Worm (Caenorhabditis elegans): ENCODE results near the gene str-5.
"Not testable (repeated sequence)": the region's sequence is repeated elsewhere in the genome, so short reads cannot be mapped to it uniquely, and the experiment has no call there.

str-5 gene

DNA sequence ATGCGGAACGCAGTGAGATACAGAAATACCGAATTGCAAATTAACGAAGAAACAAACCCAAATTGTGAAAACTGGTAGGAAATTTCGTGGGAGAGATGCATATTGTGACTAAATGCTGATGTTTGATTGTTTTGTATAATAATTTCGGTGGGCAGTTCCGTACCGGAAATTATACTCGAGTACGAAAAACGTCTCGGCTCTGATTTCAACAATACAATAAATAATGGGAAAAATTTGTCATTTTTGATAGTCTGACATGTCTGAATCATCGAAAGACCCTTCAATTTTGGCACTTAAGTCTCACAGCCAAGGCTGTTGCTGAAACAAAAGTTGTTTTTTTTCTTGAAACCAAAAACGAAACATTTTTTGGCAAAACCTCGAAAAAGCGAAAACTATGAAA, 992 bp upstream of the str-5 start, which contains the start of gene str-43:
Gene str-43 (minus strand): TSS at position 101 of the 400 bp plus-strand sequence.
- no peak for TF ChIP-seq hlh-15 (tag; optimal IDR thresholded peaks at IDR 0.05)
- TF ChIP-seq C08G9.2 (tag; optimal IDR thresholded peaks at IDR 0.05): no peak
- TF ChIP-seq nfya-1 (tag; optimal IDR thresholded peaks at IDR 0.05): no peak
- no peak for TF ChIP-seq ceh-31 (tag; optimal IDR thresholded peaks at IDR 0.05)
- no peak for TF ChIP-seq ceh-45 (GFP tag; IDR thresholded peaks at IDR 0.05)

DNA sequence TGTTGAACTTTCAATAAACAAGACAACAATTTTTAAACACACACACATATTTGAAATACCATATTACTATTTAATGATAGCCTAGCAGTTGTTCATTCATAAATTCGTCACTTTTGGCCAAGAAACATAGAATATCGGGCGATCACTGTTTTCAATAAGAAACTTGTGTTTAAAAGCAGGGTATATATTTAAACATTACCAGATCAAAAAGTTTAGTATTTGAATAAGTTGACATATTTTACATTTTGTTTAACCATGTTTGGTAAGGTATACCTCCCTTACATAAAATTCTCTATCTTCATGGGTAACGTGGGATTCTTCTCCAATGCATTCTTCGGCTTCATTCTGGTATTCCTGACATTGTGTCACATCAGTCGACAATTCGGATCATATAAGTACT, 1.7 kb downstream of the str-5 start, which contains the start of gene str-8:
Gene str-8 (plus strand): TSS at position 301 of the 400 bp plus-strand sequence.
- TF ChIP-seq ahr-1, pax-1, pha-2 (tag; optimal IDR thresholded peaks at IDR 0.05): not testable (repeated sequence)

DNA sequence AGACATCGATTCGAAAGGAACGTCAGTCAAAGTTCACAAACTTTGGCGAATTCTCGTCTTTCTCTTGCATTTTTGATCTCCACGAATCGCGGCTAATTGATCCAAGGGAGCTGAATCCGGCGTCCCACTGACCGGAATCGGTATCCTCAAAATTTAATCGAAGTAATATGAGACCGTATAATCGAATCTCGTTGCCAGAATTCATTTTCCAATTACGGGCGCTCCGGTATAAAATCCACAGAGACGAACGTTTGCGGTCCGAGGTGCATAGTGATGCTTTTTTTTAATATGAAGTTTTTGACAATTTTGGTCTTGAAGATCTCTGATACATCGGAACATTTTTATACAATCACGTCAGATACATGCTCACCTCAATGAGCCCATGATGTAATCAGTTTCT, 4.6 kb downstream of the str-5 start:
- TF ChIP-seq pqm-1 (tag; optimal IDR thresholded peaks at IDR 0.05) (no peak), npax-4 (tag; optimal IDR thresholded peaks at IDR 0.05) (no peak), mec-3 (tag; optimal IDR thresholded peaks at IDR 0.05; ENCODE audit: borderline replicate concordance) (no peak), unc-55 (GFP tag; optimal IDR thresholded peaks at IDR 0.05) (no peak), pros-1 (tag; optimal IDR thresholded peaks at IDR 0.05) (no peak), hlh-15 (tag; optimal IDR thresholded peaks at IDR 0.05) (no peak), pha-2 (tag; optimal IDR thresholded peaks at IDR 0.05) (no peak), ceh-6 (GFP tag; optimal IDR thresholded peaks at IDR 0.05) (no peak), ceh-22 (tag; optimal IDR thresholded peaks at IDR 0.05) (no peak), fax-1 (tag; optimal IDR thresholded peaks at IDR 0.05) (no peak), ceh-34 (tag; optimal IDR thresholded peaks at IDR 0.05) (no peak), tbx-2 (tag; optimal IDR thresholded peaks at IDR 0.05) (no peak), hlh-30 (tag; optimal IDR thresholded peaks at IDR 0.05; ENCODE audit: insufficient read depth) (no peak), pag-3 (tag; optimal IDR thresholded peaks at IDR 0.05; ENCODE audit: borderline replicate concordance) (no peak), syd-9 (tag; optimal IDR thresholded peaks at IDR 0.05) (no peak), odd-2 (tag; optimal IDR thresholded peaks at IDR 0.05) (no peak), ceh-2 (tag; optimal IDR thresholded peaks at IDR 0.05) (no peak)

- TF ChIP-seq nhr-232 (tag; optimal IDR thresholded peaks at IDR 0.05) (no peak), fkh-6 (tag; optimal IDR thresholded peaks at IDR 0.05) (no peak), ceh-2 (tag; optimal IDR thresholded peaks at IDR 0.05) (no peak), hlh-13 (GFP tag; optimal IDR thresholded peaks at IDR 0.05) (no peak), unc-86 (tag; optimal IDR thresholded peaks at IDR 0.05) (no peak), ets-4 (tag; optimal IDR thresholded peaks at IDR 0.05) (no peak), unc-3 (GFP tag; conservative IDR thresholded peaks at IDR 0.05) (no peak), unc-3 (tag; optimal IDR thresholded peaks at IDR 0.05) (no peak), T23F11.4 (GFP tag; optimal IDR thresholded peaks at IDR 0.05) (no peak), fax-1 (tag; optimal IDR thresholded peaks at IDR 0.05) (no peak), mec-3 (tag; optimal IDR thresholded peaks at IDR 0.05; ENCODE audit: borderline replicate concordance) (no peak), ama-1 (optimal IDR thresholded peaks at IDR 0.05) (no peak), sox-2 (GFP tag; IDR thresholded peaks at IDR 0.05) (no peak)
Measured at ce11 chrV:15758449-15758848, 5.4 kb downstream of the str-5 start, which contains the start of gene str-9. str-9 (plus strand) TSS chrV:15758749.

DNA sequence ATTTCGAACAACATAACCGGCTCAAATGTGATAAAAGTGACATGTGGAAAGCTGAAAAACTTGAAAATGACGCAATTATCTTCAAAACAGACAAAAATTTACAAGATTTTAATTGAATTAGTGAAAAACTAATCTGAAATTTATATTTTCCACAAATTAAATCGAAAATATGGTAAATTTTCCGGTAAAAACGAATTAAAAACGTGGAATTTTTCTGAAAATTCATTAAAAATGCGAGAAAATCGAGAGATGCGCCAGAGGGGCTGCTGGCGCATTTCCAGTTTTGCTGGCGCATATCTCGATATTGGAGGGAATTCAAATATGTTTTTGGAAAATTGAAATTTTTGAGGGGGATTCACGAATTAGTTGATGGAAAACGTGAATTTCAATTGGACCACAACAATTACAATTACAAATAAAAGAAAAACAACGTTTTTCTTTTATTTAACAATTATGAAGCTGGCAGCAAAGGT, 13.1 kb downstream of the str-5 start, which contains the start of the genes haf-3 and F57A10.2:
Gene haf-3 (minus strand): TSS at position 51 of the 473 bp plus-strand sequence.
Gene F57A10.2 (plus strand): TSS at position 454 of the 473 bp plus-strand sequence.
- no peak for TF ChIP-seq npax-4 (tag; optimal IDR thresholded peaks at IDR 0.05)
- TF ChIP-seq elt-2 (tag; optimal IDR thresholded peaks at IDR 0.05): peak; percentile 54
- TF ChIP-seq hlh-13 (GFP tag; optimal IDR thresholded peaks at IDR 0.05): no peak
- TF ChIP-seq gmeb-2 (tag; optimal IDR thresholded peaks at IDR 0.05): peak; percentile 8
- TF ChIP-seq ahr-1 (tag; optimal IDR thresholded peaks at IDR 0.05): no peak
- no peak for TF ChIP-seq pax-1 (tag; optimal IDR thresholded peaks at IDR 0.05)
- no peak for TF ChIP-seq unc-3 (GFP tag; conservative IDR thresholded peaks at IDR 0.05)
- peak; percentile 13 for TF ChIP-seq unc-3 (tag; optimal IDR thresholded peaks at IDR 0.05)
- TF ChIP-seq fkh-10 (GFP tag; optimal IDR thresholded peaks at IDR 0.05): no peak
- TF ChIP-seq hlh-15 (tag; optimal IDR thresholded peaks at IDR 0.05): no peak
- TF ChIP-seq ceh-22 (tag; optimal IDR thresholded peaks at IDR 0.05): no peak
- TF ChIP-seq unc-55 (GFP tag; optimal IDR thresholded peaks at IDR 0.05): peak; percentile 39
- no peak for TF ChIP-seq K09A11.1 (tag; optimal IDR thresholded peaks at IDR 0.05; ENCODE audit: insufficient read depth)
- TF ChIP-seq ceh-19 (GFP tag; optimal IDR thresholded peaks at IDR 0.05): no peak
- peak; percentile 10 for TF ChIP-seq ztf-16 (tag; optimal IDR thresholded peaks at IDR 0.05)
- no peak for TF ChIP-seq sox-4 (tag; optimal IDR thresholded peaks at IDR 0.05)
- TF ChIP-seq ceh-2 (tag; optimal IDR thresholded peaks at IDR 0.05): no peak
- no peak for TF ChIP-seq ref-2 (tag; optimal IDR thresholded peaks at IDR 0.05)
- TF ChIP-seq odd-2 (tag; optimal IDR thresholded peaks at IDR 0.05): no peak
- no peak for TF ChIP-seq tbx-2 (tag; optimal IDR thresholded peaks at IDR 0.05)
- no peak for TF ChIP-seq nhr-11 (tag; optimal IDR thresholded peaks at IDR 0.05)
- TF ChIP-seq pha-4 (tag; optimal IDR thresholded peaks at IDR 0.05): no peak
- TF ChIP-seq pag-3 (tag; optimal IDR thresholded peaks at IDR 0.05; ENCODE audit: borderline replicate concordance): no peak
- no peak for TF ChIP-seq fax-1 (tag; optimal IDR thresholded peaks at IDR 0.05)
